Fruit fly (Drosophila melanogaster) whole organism, embryonic: ENCODE data around the gene CG42299.

Experiments used
- ATbp ChIP-seq: fragments of 200-800 bp; sonication (Bioruptor generic); optimal IDR thresholded peaks from 2 replicates; lab custom pipeline; 2017; ENCODE audit warnings: missing biosample characterization, mild to moderate bottlenecking, missing genetic modification characterization, missing genetic modification reagents
- Abd-B ChIP-seq: fragments of 200-800 bp; sonication (Bioruptor generic); optimal IDR thresholded peaks from 2 replicates; lab custom pipeline; 2018; ENCODE audit warnings: missing biosample characterization, mild to moderate bottlenecking, missing genetic modification characterization, moderate library complexity
- Adf1 ChIP-seq: fragments of 200-800 bp; sonication (Bioruptor generic); IDR thresholded peaks from 2 replicates; pipeline ENCODE4 v1.3.6; 2022; ENCODE audit warnings: missing biosample characterization, missing genetic modification characterization
- B-H2 ChIP-seq: fragments of 200-800 bp; sonication (Bioruptor generic); optimal IDR thresholded peaks from 2 replicates; lab custom pipeline; 2018; ENCODE audit warnings: missing biosample characterization, mild to moderate bottlenecking, missing genetic modification characterization
- CG11456 ChIP-seq: fragments of 200-800 bp; sonication (Bioruptor generic); IDR thresholded peaks from 3 replicates; pipeline ENCODE4 v1.3.6; 2022; ENCODE audit warnings: missing biosample characterization, missing genetic modification characterization
- CG11504 ChIP-seq: fragments of 200-800 bp; sonication (Bioruptor generic); optimal IDR thresholded peaks from 3 replicates; lab custom pipeline; 2019; ENCODE audit warnings: missing biosample characterization, mild to moderate bottlenecking, missing genetic modification characterization, moderate library complexity
- CG12071 ChIP-seq: fragments of 200-800 bp; sonication (Bioruptor generic); optimal IDR thresholded peaks from 3 replicates; lab custom pipeline; 2018; ENCODE audit warnings: missing biosample characterization, mild to moderate bottlenecking, missing genetic modification characterization
- CG13624 ChIP-seq: fragments of 200-800 bp; sonication (Bioruptor generic); optimal IDR thresholded peaks from 2 replicates; lab custom pipeline; 2016; ENCODE audit warnings: missing biosample characterization, missing genetic modification characterization
- CG14050 ChIP-seq: fragments of 200-800 bp; sonication (Bioruptor generic); IDR thresholded peaks from 3 replicates; pipeline ENCODE4 v1.3.6; 2022; ENCODE audit warnings: missing biosample characterization, missing genetic modification characterization
- CG1529 ChIP-seq: fragments of 200-800 bp; sonication (Bioruptor generic); optimal IDR thresholded peaks from 3 replicates; lab custom pipeline; 2018; ENCODE audit warnings: missing biosample characterization, missing genetic modification characterization
- CG1602 ChIP-seq: fragments of 200-800 bp; sonication (Bioruptor generic); optimal IDR thresholded peaks from 3 replicates; lab custom pipeline; 2016; ENCODE audit warnings: missing biosample characterization, missing genetic modification characterization
- CG16813 ChIP-seq: fragments of 200-800 bp; sonication (Bioruptor generic); IDR thresholded peaks from 3 replicates; pipeline ENCODE4 v1.3.6; 2022; ENCODE audit warnings: missing biosample characterization, missing genetic modification characterization; ENCODE audit not compliant: partially characterized antibody
- CG17361 ChIP-seq: fragments of 200-800 bp; sonication (Bioruptor generic); IDR thresholded peaks from 3 replicates; pipeline ENCODE4 v1.3.6; 2022; ENCODE audit warnings: missing biosample characterization, missing genetic modification characterization
- CG17802 ChIP-seq: fragments of 200-800 bp; sonication (Bioruptor generic); optimal IDR thresholded peaks from 2 replicates; lab custom pipeline; 2018; ENCODE audit warnings: missing biosample characterization, mild to moderate bottlenecking, missing genetic modification characterization, moderate library complexity
- CG2202 ChIP-seq: fragments of 200-800 bp; sonication (Bioruptor generic); optimal IDR thresholded peaks from 2 replicates; lab custom pipeline; 2018; ENCODE audit warnings: missing biosample characterization, mild to moderate bottlenecking, missing genetic modification characterization
- CG2712 ChIP-seq: fragments of 200-800 bp; optimal IDR thresholded peaks from 3 replicates; lab custom pipeline; 2019; ENCODE audit warnings: missing biosample characterization, mild to moderate bottlenecking, missing genetic modification characterization, moderate library complexity
- CG2875 ChIP-seq: fragments of 200-800 bp; sonication (Bioruptor generic); optimal IDR thresholded peaks from 2 replicates; lab custom pipeline; 2017; ENCODE audit warnings: missing biosample characterization, mild to moderate bottlenecking, missing genetic modification characterization, missing genetic modification reagents
- CG31441 ChIP-seq: fragments of 200-800 bp; sonication (Bioruptor generic); IDR thresholded peaks from 2 replicates; pipeline ENCODE4 v1.3.6; 2022; ENCODE audit warnings: missing biosample characterization, missing genetic modification characterization
- CG3163 ChIP-seq: fragments of 200-800 bp; sonication (Bioruptor generic); optimal IDR thresholded peaks from 3 replicates; lab custom pipeline; 2016; ENCODE audit warnings: missing biosample characterization, missing genetic modification characterization
- CG3407 ChIP-seq: fragments of 200-800 bp; sonication (Bioruptor generic); optimal IDR thresholded peaks from 2 replicates; lab custom pipeline; 2018; ENCODE audit warnings: missing biosample characterization, mild to moderate bottlenecking, missing genetic modification characterization
- CG42726 ChIP-seq: fragments of 200-800 bp; sonication (Bioruptor generic); IDR thresholded peaks from 2 replicates; pipeline ENCODE4 v1.3.6; 2022; ENCODE audit warnings: missing biosample characterization, missing genetic modification characterization; ENCODE audit not compliant: partially characterized antibody
- CG6683 ChIP-seq: fragments of 200-800 bp; sonication (Bioruptor generic); optimal IDR thresholded peaks from 2 replicates; lab custom pipeline; 2017; ENCODE audit warnings: missing biosample characterization, mild to moderate bottlenecking, missing genetic modification characterization, missing genetic modification reagents
- CG6689 ChIP-seq: fragments of 200-800 bp; sonication (Bioruptor generic); IDR thresholded peaks from 2 replicates; pipeline ENCODE4 v1.3.6; 2022; ENCODE audit warnings: missing biosample characterization, missing genetic modification characterization
- CG8388 ChIP-seq: fragments of 200-800 bp; sonication (Bioruptor generic); optimal IDR thresholded peaks from 2 replicates; lab custom pipeline; 2019; ENCODE audit warnings: missing biosample characterization, mild to moderate bottlenecking, missing genetic modification characterization, moderate library complexity
- CG9727 ChIP-seq: fragments of 200-800 bp; sonication (Bioruptor generic); optimal IDR thresholded peaks from 3 replicates; lab custom pipeline; 2017; ENCODE audit warnings: missing biosample characterization, mild to moderate bottlenecking, missing genetic modification characterization
- CG9797 ChIP-seq: fragments of 200-800 bp; sonication (Bioruptor generic); optimal IDR thresholded peaks from 3 replicates; lab custom pipeline; 2018; ENCODE audit warnings: missing biosample characterization, mild to moderate bottlenecking, missing genetic modification characterization
- CrebB ChIP-seq: fragments of 200-800 bp; sonication (Bioruptor generic); optimal IDR thresholded peaks from 3 replicates; lab custom pipeline; 2018; ENCODE audit warnings: missing biosample characterization, mild to moderate bottlenecking, missing genetic modification characterization
- Gug ChIP-seq: fragments of 200-800 bp; sonication (Bioruptor generic); IDR thresholded peaks from 4 replicates; pipeline ENCODE4 v1.3.6; 2022; ENCODE audit warnings: missing biosample characterization, missing genetic modification characterization
- MESR4 ChIP-seq: fragments of 200-800 bp; sonication (Bioruptor generic); optimal IDR thresholded peaks from 2 replicates; lab custom pipeline; 2018; ENCODE audit warnings: missing biosample characterization, mild to moderate bottlenecking, missing genetic modification characterization, moderate library complexity
- PHDP ChIP-seq: fragments of 200-800 bp; sonication (Bioruptor generic); optimal IDR thresholded peaks from 3 replicates; lab custom pipeline; 2018; ENCODE audit warnings: missing biosample characterization, mild to moderate bottlenecking, missing genetic modification characterization, moderate library complexity
- Stat92E ChIP-seq, 3 experiments: fragments of >200 bp in 2 of 3; fragments of 200-800 bp in 1 of 3; sonication (Bioruptor generic) in 1 of 3; optimal IDR thresholded peaks; 2 replicates each; lab custom pipeline; 2017 to 2019; ENCODE audit warnings: missing biosample characterization in 3 of 3, missing genetic modification characterization in 3 of 3, mild to moderate bottlenecking in 1 of 3, moderate library complexity in 1 of 3
- bcd ChIP-seq: fragments of 200-800 bp; sonication (Bioruptor generic); optimal IDR thresholded peaks from 2 replicates; lab custom pipeline; 2017; ENCODE audit warnings: missing biosample characterization, mild to moderate bottlenecking, missing genetic modification characterization
- bowl ChIP-seq: fragments of 200-800 bp; sonication (Bioruptor generic); IDR thresholded peaks from 2 replicates; pipeline ENCODE4 v1.3.6; 2022; ENCODE audit warnings: missing biosample characterization, missing genetic modification characterization
- cato ChIP-seq: fragments of 200-800 bp; sonication (Bioruptor generic); optimal IDR thresholded peaks from 2 replicates; lab custom pipeline; 2016; ENCODE audit warnings: missing biosample characterization, missing genetic modification characterization, borderline replicate concordance
- chinmo ChIP-seq: fragments of 200-800 bp; sonication (Bioruptor generic); IDR thresholded peaks from 4 replicates; pipeline ENCODE4 v1.3.6; 2022; ENCODE audit warnings: missing biosample characterization, missing genetic modification characterization; ENCODE audit not compliant: partially characterized antibody
- corto ChIP-seq: fragments of 200-800 bp; sonication (Bioruptor generic); optimal IDR thresholded peaks from 2 replicates; lab custom pipeline; 2016; ENCODE audit warnings: missing biosample characterization, mild to moderate bottlenecking, missing genetic modification characterization, moderate library complexity
- esg ChIP-seq: fragments of 200-800 bp; sonication (Bioruptor generic); conservative IDR thresholded peaks from 2 replicates; pipeline ENCODE4 v1.3.6; 2022; ENCODE audit warnings: missing biosample characterization, missing genetic modification characterization
- fd3F ChIP-seq: fragments of 200-800 bp; sonication (Bioruptor generic); optimal IDR thresholded peaks from 2 replicates; lab custom pipeline; 2018; ENCODE audit warnings: missing biosample characterization, mild to moderate bottlenecking, missing genetic modification characterization, moderate library complexity
- fd64A ChIP-seq: fragments of 200-800 bp; sonication (Bioruptor generic); optimal IDR thresholded peaks from 3 replicates; lab custom pipeline; 2018; ENCODE audit warnings: missing biosample characterization, mild to moderate bottlenecking, missing genetic modification characterization
- ftz-f1 ChIP-seq: fragments of 200-800 bp; sonication (Bioruptor generic); optimal IDR thresholded peaks from 2 replicates; lab custom pipeline; 2016; ENCODE audit warnings: missing biosample characterization, missing genetic modification characterization
- hb ChIP-seq: fragments of 200-800 bp; sonication (Bioruptor generic); IDR thresholded peaks from 3 replicates; pipeline ENCODE4 v1.3.6; 2022; ENCODE audit warnings: missing biosample characterization, missing genetic modification characterization; ENCODE audit not compliant: partially characterized antibody
- hth ChIP-seq: fragments of >200 bp; optimal IDR thresholded peaks from 2 replicates; lab custom pipeline; 2017; ENCODE audit warnings: inconsistent platforms
- ind ChIP-seq: fragments of 200-800 bp; sonication (Bioruptor generic); optimal IDR thresholded peaks from 3 replicates; lab custom pipeline; 2016; ENCODE audit warnings: missing biosample characterization, missing genetic modification characterization
- kah ChIP-seq: fragments of 200-800 bp; sonication (Bioruptor generic); optimal IDR thresholded peaks from 2 replicates; lab custom pipeline; 2018; ENCODE audit warnings: missing biosample characterization, mild to moderate bottlenecking, missing genetic modification characterization
- lilli ChIP-seq: fragments of 200-800 bp; sonication (Bioruptor generic); optimal IDR thresholded peaks from 3 replicates; lab custom pipeline; 2016; ENCODE audit warnings: missing biosample characterization, missing genetic modification characterization
- lmd ChIP-seq: fragments of 200-800 bp; sonication (Bioruptor generic); IDR thresholded peaks from 2 replicates; pipeline ENCODE4 v1.3.6; 2022; ENCODE audit warnings: missing biosample characterization, missing genetic modification characterization
- mld ChIP-seq: fragments of 200-800 bp; sonication (Bioruptor generic); IDR thresholded peaks from 3 replicates; pipeline ENCODE4 v1.3.6; 2022; ENCODE audit warnings: missing biosample characterization, missing genetic modification characterization; ENCODE audit not compliant: partially characterized antibody
- tgo ChIP-seq: fragments of 200-800 bp; sonication (Bioruptor generic); IDR thresholded peaks from 3 replicates; pipeline ENCODE4 v1.3.6; 2022; ENCODE audit warnings: missing biosample characterization, missing genetic modification characterization

The CG42299 gene

dm6 chrX:15618953-15619630 is 43.6 kb upstream of the CG42299 start (continued):
- TF ChIP-seq cato (GFP tag; lab: Kevin White, UChicago) (peak; percentile 70), CG8388 (GFP tag; lab: Kevin White, UChicago) (peak; percentile 78), CG3163 (GFP tag; lab: Kevin White, UChicago) (peak; percentile 37), CrebB (peak; percentile 49), CG9727 (GFP tag; lab: Kevin White, UChicago) (peak; percentile 78), CG14050 (GFP tag; lab: Robert Waterston, UW) (peak; percentile 67; the same call in 2 of the 3 replicates), CG17361 (peak; percentile 83), CG2875 (GFP tag; lab: Kevin White, UChicago) (peak; percentile 76), hth (lab: Kevin White, UChicago) (no peak), lmd (GFP tag; lab: Robert Waterston, UW) (peak; percentile 83), CG2712 (tag; lab: Kevin White, UChicago) (peak; percentile 85), ind (GFP tag; lab: Kevin White, UChicago) (peak; percentile 90), CG6683 (GFP tag; lab: Kevin White, UChicago) (peak; percentile 12), CG9797 (GFP tag; lab: Kevin White, UChicago) (no peak), esg (GFP tag; lab: Robert Waterston, UW) (peak; percentile 71), fd64A (peak; percentile 69), bowl (GFP tag; lab: Robert Waterston, UW) (peak; percentile 29; the same call in 1 of the 2 replicates), CG13624 (GFP tag; lab: Kevin White, UChicago) (peak; percentile 61), Gug (GFP tag; lab: Robert Waterston, UW) (peak; percentile 83), CG3407 (GFP tag; lab: Kevin White, UChicago) (peak; percentile 62), CG31441 (GFP tag; lab: Robert Waterston, UW) (peak; percentile 81), MESR4 (GFP tag; lab: Kevin White, UChicago) (peak; percentile 16), tgo (peak; percentile 77), B-H2 (peak; percentile 29), Adf1 (no peak; the same call in 1 of the 2 replicates), mld (GFP tag; lab: Robert Waterston, UW) (no peak), CG6689 (peak; percentile 84), PHDP (tag; lab: Kevin White, UChicago) (peak; percentile 69), ATbp (GFP tag; lab: Kevin White, UChicago) (peak; percentile 81), kah (GFP tag; lab: Kevin White, UChicago) (peak; percentile 61), CG1602 (GFP tag; lab: Kevin White, UChicago) (peak; percentile 80), hb (GFP tag; lab: Robert Waterston, UW) (no peak), CG2202 (tag; lab: Kevin White, UChicago) (peak; percentile 54), Abd-B (GFP tag; lab: Kevin White, UChicago) (peak; percentile 83), CG12071 (GFP tag; lab: Kevin White, UChicago) (peak; percentile 73), CG11456 (GFP tag; lab: Robert Waterston, UW) (peak; percentile 88), CG11504 (peak; percentile 89), Stat92E (GFP tag; optimal IDR thresholded peaks at IDR 0.05; lab: Kevin White, UChicago) (peak in 1 of 3 experiments; percentile 4), lilli (GFP tag; lab: Kevin White, UChicago) (peak; percentile 70), corto (GFP tag; lab: Kevin White, UChicago) (no peak), CG1529 (GFP tag; lab: Kevin White, UChicago) (peak; percentile 79), fd3F (peak; percentile 62), CG17802 (tag; lab: Kevin White, UChicago) (peak; percentile 73), chinmo (GFP tag; lab: Robert Waterston, UW) (no peak), ftz-f1 (GFP tag; lab: Kevin White, UChicago) (no peak), bcd (GFP tag; lab: Kevin White, UChicago) (peak; percentile 83), CG42726 (GFP tag; lab: Robert Waterston, UW) (no peak), CG16813 (no peak)
